Fruit fly (Drosophila melanogaster) whole organism, embryonic: ENCODE results near the gene Tctp.
A peak's percentile ranks its signal among the peaks of the same experiment; 100 is the strongest.

ENCODE experiments used
- Blimp-1 ChIP-seq: fragments of 200-800 bp; sonication (Bioruptor generic); optimal IDR thresholded peaks from 3 replicates; lab custom pipeline; 2018; ENCODE audit warnings: missing biosample characterization, missing genetic modification characterization, mild to moderate bottlenecking, moderate library complexity, missing genetic modification reagents
- CG10267 ChIP-seq: fragments of 200-800 bp; sonication (Bioruptor generic); optimal IDR thresholded peaks from 2 replicates; lab custom pipeline; 2018; ENCODE audit warnings: missing biosample characterization, mild to moderate bottlenecking, missing genetic modification characterization, moderate library complexity
- CG10274 ChIP-seq: fragments of 200-800 bp; sonication (Bioruptor generic); optimal IDR thresholded peaks from 3 replicates; lab custom pipeline; 2017; ENCODE audit warnings: missing biosample characterization, mild to moderate bottlenecking, missing genetic modification characterization
- CG10321 ChIP-seq: fragments of 200-800 bp; sonication (Bioruptor generic); IDR thresholded peaks from 2 replicates; pipeline ENCODE4 v1.3.6; 2022; ENCODE audit warnings: missing biosample characterization, missing genetic modification characterization
- CG10565 ChIP-seq: fragments of 200-800 bp; sonication (Bioruptor generic); optimal IDR thresholded peaks from 3 replicates; lab custom pipeline; 2016; ENCODE audit warnings: missing biosample characterization, mild to moderate bottlenecking, missing genetic modification characterization
- CG10654 ChIP-seq: fragments of 200-800 bp; sonication (Bioruptor generic); optimal IDR thresholded peaks from 2 replicates; lab custom pipeline; 2016; ENCODE audit warnings: missing biosample characterization, missing genetic modification characterization
- CG11398 ChIP-seq: fragments of 200-800 bp; sonication (Bioruptor generic); optimal IDR thresholded peaks from 2 replicates; lab custom pipeline; 2016; ENCODE audit warnings: missing biosample characterization, missing genetic modification characterization
- CG11504 ChIP-seq: fragments of 200-800 bp; sonication (Bioruptor generic); optimal IDR thresholded peaks from 3 replicates; lab custom pipeline; 2019; ENCODE audit warnings: missing biosample characterization, mild to moderate bottlenecking, missing genetic modification characterization, moderate library complexity
- CG12155 ChIP-seq: fragments of 200-800 bp; sonication (Bioruptor generic); optimal IDR thresholded peaks from 3 replicates; lab custom pipeline; 2016; ENCODE audit warnings: missing biosample characterization, missing genetic modification characterization
- CG1233 ChIP-seq: fragments of 200-800 bp; sonication (Bioruptor generic); optimal IDR thresholded peaks from 4 replicates; lab custom pipeline; 2018; ENCODE audit warnings: missing biosample characterization, mild to moderate bottlenecking, missing genetic modification characterization
- CG13894 ChIP-seq: fragments of 200-800 bp; sonication (Bioruptor generic); optimal IDR thresholded peaks from 3 replicates; lab custom pipeline; 2018; ENCODE audit warnings: missing biosample characterization, mild to moderate bottlenecking, missing genetic modification characterization, moderate library complexity
- CG14860 ChIP-seq: fragments of 200-800 bp; sonication (Bioruptor generic); IDR thresholded peaks from 3 replicates; pipeline ENCODE4 v1.3.6; 2022; ENCODE audit warnings: missing biosample characterization, missing genetic modification characterization; ENCODE audit not compliant: partially characterized antibody
- CG1647 ChIP-seq: fragments of 200-800 bp; sonication (Bioruptor generic); optimal IDR thresholded peaks from 3 replicates; lab custom pipeline; 2016; ENCODE audit warnings: missing biosample characterization, missing genetic modification characterization
- CG16779 ChIP-seq: fragments of 200-800 bp; sonication (Bioruptor generic); IDR thresholded peaks from 2 replicates; pipeline ENCODE4 v1.3.6; 2022; ENCODE audit warnings: missing biosample characterization, missing genetic modification characterization
- CG17359 ChIP-seq: fragments of 200-800 bp; sonication (Bioruptor generic); optimal IDR thresholded peaks from 3 replicates; lab custom pipeline; 2018; ENCODE audit warnings: missing biosample characterization, mild to moderate bottlenecking, missing genetic modification characterization, moderate library complexity
- CG18262 ChIP-seq: fragments of 200-800 bp; optimal IDR thresholded peaks from 3 replicates; lab custom pipeline; 2019; ENCODE audit warnings: missing biosample characterization, mild to moderate bottlenecking, missing genetic modification characterization, moderate library complexity
- CG2889 ChIP-seq: fragments of 200-800 bp; sonication (Bioruptor generic); IDR thresholded peaks from 3 replicates; pipeline ENCODE4 v1.3.6; 2022; ENCODE audit warnings: missing biosample characterization, missing genetic modification characterization
- CG31224 ChIP-seq: fragments of 200-800 bp; sonication (Bioruptor generic); IDR thresholded peaks from 2 replicates; pipeline ENCODE4 v1.3.6; 2022; ENCODE audit warnings: missing biosample characterization, missing genetic modification characterization
- CG31365 ChIP-seq: fragments of 200-800 bp; sonication (Bioruptor generic); optimal IDR thresholded peaks from 2 replicates; lab custom pipeline; 2018; ENCODE audit warnings: missing biosample characterization, mild to moderate bottlenecking, missing genetic modification characterization
- CG3838 ChIP-seq: fragments of 200-800 bp; sonication (Bioruptor generic); optimal IDR thresholded peaks from 3 replicates; lab custom pipeline; 2016; ENCODE audit warnings: missing biosample characterization, missing genetic modification characterization
- CG4282 ChIP-seq: fragments of 200-800 bp; sonication (Bioruptor generic); optimal IDR thresholded peaks from 2 replicates; lab custom pipeline; 2016; ENCODE audit warnings: missing biosample characterization, missing genetic modification characterization
- CG4328 ChIP-seq: fragments of 200-800 bp; sonication (Bioruptor generic); optimal IDR thresholded peaks from 3 replicates; lab custom pipeline; 2017; ENCODE audit warnings: missing biosample characterization, missing genetic modification reagents, missing genetic modification characterization
- CG43689 ChIP-seq: fragments of 200-800 bp; sonication (Bioruptor generic); IDR thresholded peaks from 2 replicates; pipeline ENCODE4 v1.3.6; 2022; ENCODE audit warnings: missing biosample characterization, missing genetic modification characterization
- CG6254 ChIP-seq: fragments of 200-800 bp; sonication (Bioruptor generic); optimal IDR thresholded peaks from 3 replicates; lab custom pipeline; 2017; ENCODE audit warnings: mild to moderate bottlenecking, missing biosample characterization, missing genetic modification reagents, missing genetic modification characterization
- CG7556 ChIP-seq: fragments of 200-800 bp; sonication (Bioruptor generic); optimal IDR thresholded peaks from 2 replicates; lab custom pipeline; 2017; ENCODE audit warnings: missing biosample characterization, mild to moderate bottlenecking, missing genetic modification characterization
- CG7786 ChIP-seq: fragments of 200-800 bp; sonication (Bioruptor generic); optimal IDR thresholded peaks from 2 replicates; lab custom pipeline; 2016; ENCODE audit warnings: missing biosample characterization, missing genetic modification characterization
- CG7987 ChIP-seq: fragments of 200-800 bp; sonication (Bioruptor generic); optimal IDR thresholded peaks from 2 replicates; lab custom pipeline; 2018; ENCODE audit warnings: missing biosample characterization, mild to moderate bottlenecking, missing genetic modification characterization, moderate library complexity
- CG8765 ChIP-seq: fragments of 200-800 bp; sonication (Bioruptor generic); IDR thresholded peaks from 2 replicates; pipeline ENCODE4 v1.3.6; 2022; ENCODE audit warnings: missing biosample characterization, missing genetic modification characterization
- Dip3 ChIP-seq: fragments of 200-800 bp; sonication (Bioruptor generic); optimal IDR thresholded peaks from 3 replicates; lab custom pipeline; 2016; ENCODE audit warnings: missing biosample characterization, missing genetic modification characterization
- E2f2 ChIP-seq: fragments of 200-800 bp; sonication (Bioruptor generic); IDR thresholded peaks from 2 replicates; pipeline ENCODE4 v1.3.6; 2022; ENCODE audit warnings: missing biosample characterization, missing genetic modification characterization
- Ets65A ChIP-seq: fragments of 200-800 bp; sonication (Bioruptor generic); peaks from one replicate; lab custom pipeline; 2016; ENCODE audit warnings: missing biosample characterization, missing genetic modification characterization
- Fer3 ChIP-seq: fragments of 200-800 bp; sonication (Bioruptor generic); optimal IDR thresholded peaks from 2 replicates; lab custom pipeline; 2018; ENCODE audit warnings: missing biosample characterization, mild to moderate bottlenecking, missing genetic modification characterization, moderate library complexity
- Gug ChIP-seq: fragments of 200-800 bp; sonication (Bioruptor generic); IDR thresholded peaks from 4 replicates; pipeline ENCODE4 v1.3.6; 2022; ENCODE audit warnings: missing biosample characterization, missing genetic modification characterization
- Hr39 ChIP-seq: fragments of >200 bp; optimal IDR thresholded peaks from 2 replicates; lab custom pipeline; 2017
- PHDP ChIP-seq: fragments of 200-800 bp; sonication (Bioruptor generic); optimal IDR thresholded peaks from 3 replicates; lab custom pipeline; 2018; ENCODE audit warnings: missing biosample characterization, mild to moderate bottlenecking, missing genetic modification characterization, moderate library complexity
- Stat92E ChIP-seq, 3 experiments: fragments of >200 bp in 2 of 3; fragments of 200-800 bp in 1 of 3; sonication (Bioruptor generic) in 1 of 3; optimal IDR thresholded peaks; 2 replicates each; lab custom pipeline; 2017 to 2019; ENCODE audit warnings: missing biosample characterization in 3 of 3, missing genetic modification characterization in 3 of 3, mild to moderate bottlenecking in 1 of 3, moderate library complexity in 1 of 3
- crc ChIP-seq: fragments of 200-800 bp; sonication (Bioruptor generic); optimal IDR thresholded peaks from 2 replicates; lab custom pipeline; 2016; ENCODE audit warnings: missing biosample characterization, missing genetic modification characterization
- croc ChIP-seq: fragments of 200-800 bp; sonication (Bioruptor generic); conservative IDR thresholded peaks from 3 replicates; pipeline ENCODE4 v1.3.6; 2022; ENCODE audit warnings: missing biosample characterization, missing genetic modification characterization
- crol ChIP-seq: fragments of 200-800 bp; sonication (Bioruptor generic); IDR thresholded peaks from 2 replicates; pipeline ENCODE4 v1.3.6; 2022; ENCODE audit warnings: missing biosample characterization, missing genetic modification characterization
- ewg ChIP-seq: fragments of 200-800 bp; sonication (Bioruptor generic); optimal IDR thresholded peaks from 3 replicates; lab custom pipeline; 2017; ENCODE audit warnings: mild to moderate bottlenecking, missing biosample characterization, missing genetic modification reagents, missing genetic modification characterization
- fd3F ChIP-seq: fragments of 200-800 bp; sonication (Bioruptor generic); optimal IDR thresholded peaks from 2 replicates; lab custom pipeline; 2018; ENCODE audit warnings: missing biosample characterization, mild to moderate bottlenecking, missing genetic modification characterization, moderate library complexity
- fd64A ChIP-seq: fragments of 200-800 bp; sonication (Bioruptor generic); optimal IDR thresholded peaks from 3 replicates; lab custom pipeline; 2018; ENCODE audit warnings: missing biosample characterization, mild to moderate bottlenecking, missing genetic modification characterization
- gcm2 ChIP-seq: fragments of 200-800 bp; sonication (Bioruptor generic); optimal IDR thresholded peaks from 2 replicates; lab custom pipeline; 2016; ENCODE audit warnings: missing biosample characterization, missing genetic modification characterization
- nmo ChIP-seq: fragments of 200-800 bp; sonication (Bioruptor generic); optimal IDR thresholded peaks from 2 replicates; lab custom pipeline; 2018; ENCODE audit warnings: missing biosample characterization, mild to moderate bottlenecking, missing genetic modification characterization, moderate library complexity
- pan ChIP-seq, 4 experiments: fragments of >200 bp in 3 of 4; fragments of 200-800 bp in 1 of 4; sonication (Bioruptor generic) in 1 of 4; optimal IDR thresholded peaks in 3 of 4; IDR thresholded peaks in 1 of 4; 2 replicates each; pipeline versions ENCODE4 v1.3.6 to Lab custom; 2017 to 2022; ENCODE audit warnings: missing biosample characterization in 2 of 4, missing genetic modification characterization in 2 of 4, mixed read lengths in 1 of 4
- phol ChIP-seq: fragments of 200-800 bp; sonication (Bioruptor generic); optimal IDR thresholded peaks from 3 replicates; lab custom pipeline; 2018; ENCODE audit warnings: missing biosample characterization, mild to moderate bottlenecking, missing genetic modification characterization, moderate library complexity
- shn ChIP-seq: fragments of 200-800 bp; sonication (Bioruptor generic); optimal IDR thresholded peaks from 3 replicates; lab custom pipeline; 2016; ENCODE audit warnings: missing biosample characterization, missing genetic modification characterization
- tll ChIP-seq, 2 experiments: fragments of 200-800 bp in 1 of 2; fragments of >200 bp in 1 of 2; sonication (Bioruptor generic) in 1 of 2; optimal IDR thresholded peaks; 2 replicates each; lab custom pipeline; 2017 to 2019; ENCODE audit warnings: missing biosample characterization in 2 of 2, missing genetic modification characterization in 2 of 2, mild to moderate bottlenecking in 1 of 2, moderate library complexity in 1 of 2
- twi ChIP-seq: fragments of 200-800 bp; optimal IDR thresholded peaks from 2 replicates; lab custom pipeline; 2019; ENCODE audit warnings: missing biosample characterization, mild to moderate bottlenecking, missing genetic modification characterization, moderate library complexity
- zfh2 ChIP-seq: fragments of 200-800 bp; sonication (Bioruptor generic); optimal IDR thresholded peaks from 2 replicates; lab custom pipeline; 2016; ENCODE audit warnings: missing biosample characterization, missing genetic modification characterization

Tctp gene

dm6 chr3R:11214449-11214950, 4.5 kb downstream of the Tctp start, which contains the start of gene ZnT86D (continued):
- peak; percentile 69 for TF ChIP-seq CG18262 (tag; lab: Kevin White, UChicago)
- peak; percentile 80 for TF ChIP-seq CG10321
- TF ChIP-seq CG10267 (tag; lab: Kevin White, UChicago) = peak; percentile 54
- peak; percentile 79 for TF ChIP-seq CG13894 (tag; lab: Kevin White, UChicago)
- peak; percentile 29 for TF ChIP-seq twi
- TF ChIP-seq pan (optimal IDR thresholded peaks at IDR 0.05; lab: Kevin White, UChicago) = no peak
- no peak for TF ChIP-seq pan (GFP tag; optimal IDR thresholded peaks at IDR 0.05 in 1 of 2, IDR thresholded peaks at IDR 0.05 in 1 of 2)
- peak; percentile 39 for TF ChIP-seq CG10654 (GFP tag; lab: Kevin White, UChicago)
- no peak for TF ChIP-seq fd64A (GFP tag; lab: Kevin White, UChicago)
- no peak for TF ChIP-seq CG14860
- peak; percentile 5 for TF ChIP-seq CG6254 (GFP tag; lab: Kevin White, UChicago)
- peak; percentile 72 for TF ChIP-seq CG11504 (tag; lab: Kevin White, UChicago)
- TF ChIP-seq CG7556 = peak; percentile 68
- TF ChIP-seq croc (GFP tag; lab: Robert Waterston, UW) = 0 out of 3 replicates have a peak, but pooled peaks have one; percentile 33
- TF ChIP-seq CG17359 (tag; lab: Kevin White, UChicago) = peak; percentile 51
- TF ChIP-seq crol (GFP tag; lab: Robert Waterston, UW) = peak; percentile 71
- TF ChIP-seq CG10565 (GFP tag; lab: Kevin White, UChicago) = no peak
- no peak for TF ChIP-seq CG10274 (GFP tag; lab: Kevin White, UChicago)
- no peak for TF ChIP-seq gcm2
- peak; percentile 58 for TF ChIP-seq CG12155 (GFP tag; lab: Kevin White, UChicago)
- TF ChIP-seq CG4282 (GFP tag; lab: Kevin White, UChicago) = no peak
- TF ChIP-seq Stat92E (GFP tag; optimal IDR thresholded peaks at IDR 0.05; lab: Kevin White, UChicago) = no peak
- peak; percentile 50; the same call in 2 of the 4 replicates for TF ChIP-seq Gug
- no peak for TF ChIP-seq CG8765
- peak; percentile 35 for TF ChIP-seq fd3F (GFP tag; lab: Kevin White, UChicago)
- TF ChIP-seq nmo = peak; percentile 67
- peak; percentile 46 for TF ChIP-seq CG1233 (GFP tag; lab: Kevin White, UChicago)
- TF ChIP-seq tll (GFP tag; optimal IDR thresholded peaks at IDR 0.05; lab: Kevin White, UChicago) = peak; percentile 18 to 88
- peak; percentile 87 for TF ChIP-seq phol (tag; lab: Kevin White, UChicago)
- TF ChIP-seq Ets65A = peak; percentile 97
- peak; percentile 10 for TF ChIP-seq ewg (GFP tag; lab: Kevin White, UChicago)
- peak; percentile 22 for TF ChIP-seq CG1647 (GFP tag; lab: Kevin White, UChicago)
- peak; percentile 72 for TF ChIP-seq zfh2
- no peak for TF ChIP-seq CG2889 (GFP tag; lab: Robert Waterston, UW)
- TF ChIP-seq Hr39 (lab: Kevin White, UChicago) = no peak
- TF ChIP-seq shn (GFP tag; lab: Kevin White, UChicago) = peak; percentile 69
- TF ChIP-seq Fer3 = peak; percentile 70
- TF ChIP-seq Dip3 (GFP tag; lab: Kevin White, UChicago) = peak; percentile 44
- peak; percentile 59 for TF ChIP-seq CG4328 (GFP tag; lab: Kevin White, UChicago)
- no peak for TF ChIP-seq CG31365 (tag; lab: Kevin White, UChicago)
- peak; percentile 26; the same call in 1 of the 2 replicates for TF ChIP-seq E2f2
- TF ChIP-seq PHDP (tag; lab: Kevin White, UChicago) = peak; percentile 69
- TF ChIP-seq CG7987 = peak; percentile 4
- peak; percentile 21 for TF ChIP-seq CG7786
- TF ChIP-seq Blimp-1 (GFP tag; lab: Kevin White, UChicago) = peak; percentile 43
- TF ChIP-seq CG31224 (GFP tag; lab: Robert Waterston, UW) = no peak
- TF ChIP-seq crc (GFP tag; lab: Kevin White, UChicago) = no peak
- no peak for TF ChIP-seq CG16779 (GFP tag; lab: Robert Waterston, UW)
- peak; percentile 2 for TF ChIP-seq CG11398 (GFP tag; lab: Kevin White, UChicago)
- no peak for TF ChIP-seq CG43689
- peak; percentile 26 for TF ChIP-seq CG3838 (GFP tag; lab: Kevin White, UChicago)
